Fruit fly (Drosophila melanogaster) whole organism, adult: ENCODE data around the gene CG33795.

Source experiments
- CG14711 ChIP-seq: fragments of 200-800 bp; sonication (Bioruptor generic); optimal IDR thresholded peaks from 2 replicates; lab custom pipeline; 2018; ENCODE audit warnings: missing biosample characterization, mild to moderate bottlenecking, missing genetic modification characterization, moderate library complexity
- CG1620 ChIP-seq: fragments of 200-800 bp; sonication (Bioruptor generic); optimal IDR thresholded peaks from 2 replicates; lab custom pipeline; 2016; ENCODE audit warnings: missing biosample characterization, missing genetic modification characterization
- CG33017 ChIP-seq: fragments of 200-800 bp; sonication (Bioruptor generic); optimal IDR thresholded peaks from 2 replicates; lab custom pipeline; 2018; ENCODE audit warnings: missing biosample characterization, mild to moderate bottlenecking, missing genetic modification characterization, moderate library complexity
- Clk ChIP-seq: fragments of 200-800 bp; sonication (Bioruptor generic); optimal IDR thresholded peaks from 2 replicates; lab custom pipeline; 2017; ENCODE audit warnings: missing biosample characterization, missing genetic modification characterization
- Hr96 ChIP-seq: fragments of 200-800 bp; sonication (Bioruptor generic); optimal IDR thresholded peaks from 2 replicates; lab custom pipeline; 2016; ENCODE audit warnings: missing biosample characterization, missing genetic modification characterization
- cic ChIP-seq: fragments of 200-800 bp; sonication (Bioruptor generic); optimal IDR thresholded peaks from 2 replicates; lab custom pipeline; 2017; ENCODE audit warnings: missing biosample characterization, mild to moderate bottlenecking, missing genetic modification characterization, moderate library complexity
- kay ChIP-seq: fragments of 200-800 bp; sonication (Bioruptor generic); peaks from one replicate; lab custom pipeline; 2016; ENCODE audit warnings: missing biosample characterization, missing genetic modification characterization, borderline replicate concordance
- tj ChIP-seq: fragments of 200-800 bp; sonication (Bioruptor generic); optimal IDR thresholded peaks from 3 replicates; lab custom pipeline; 2017; ENCODE audit warnings: missing biosample characterization, mild to moderate bottlenecking, missing genetic modification characterization, moderate library complexity
- toe ChIP-seq: fragments of 200-800 bp; sonication (Bioruptor generic); optimal IDR thresholded peaks from 2 replicates; lab custom pipeline; 2016; ENCODE audit warnings: missing biosample characterization, missing genetic modification characterization

dm6 chr3L:16121791-16122190 lies 49.4 kb downstream of the CG33795 start, which contains the start of gene Strump:
- TF ChIP-seq cic (GFP tag; lab: Kevin White, UChicago) (no peak), kay (GFP tag; lab: Kevin White, UChicago) (no peak), Hr96 (no peak), CG14711 (tag; lab: Kevin White, UChicago) (peak; percentile 95), CG33017 (tag; lab: Kevin White, UChicago) (no peak), Clk (GFP tag; lab: Kevin White, UChicago) (no peak), toe (no peak), tj (GFP tag; lab: Kevin White, UChicago) (no peak), CG1620 (GFP tag; lab: Kevin White, UChicago) (no peak)
